Worm (Caenorhabditis elegans) whole organism, midembryonic: ENCODE data around the gene srsx-14.

Experiments
- T22C8.4 ChIP-seq: fragments of 200-800 bp; sonication (Bioruptor generic); IDR thresholded peaks from 2 replicates; pipeline ENCODE4 v1.3.6; 2022; ENCODE audit warnings: missing genetic modification characterization, missing compliant biosample characterization
- cog-1 ChIP-seq: sonication (generic microtip); optimal IDR thresholded peaks from 2 replicates; lab custom pipeline; 2016; ENCODE audit warnings: missing genetic modification characterization, missing compliant biosample characterization
- flt-1 ChIP-seq: fragments of 200-800 bp; sonication (Bioruptor generic); IDR thresholded peaks from 2 replicates; pipeline ENCODE4 v1.3.6; 2022; ENCODE audit warnings: missing genetic modification characterization, missing compliant biosample characterization
- klf-2 ChIP-seq: fragments of 200-800 bp; sonication (Bioruptor generic); conservative IDR thresholded peaks from 2 replicates; pipeline ENCODE4 v1.3.6; 2022; ENCODE audit warnings: missing genetic modification reagents, missing genetic modification characterization, missing compliant biosample characterization
- med-1 ChIP-seq: sonication (generic microtip); optimal IDR thresholded peaks from 2 replicates; lab custom pipeline; 2017; ENCODE audit warnings: missing genetic modification characterization, mild to moderate bottlenecking, missing compliant biosample characterization, antibody characterized with exemption, missing genetic modification reagents; ENCODE audit not compliant: insufficient read depth
- ref-1 ChIP-seq: fragments of 200-800 bp; sonication (Bioruptor generic); conservative IDR thresholded peaks from 2 replicates; pipeline ENCODE4 v1.3.6; 2022; ENCODE audit warnings: missing genetic modification reagents, missing genetic modification characterization, missing compliant biosample characterization
- tab-1 ChIP-seq: fragments of 200-800 bp; sonication (Bioruptor generic); IDR thresholded peaks from 2 replicates; pipeline ENCODE4 v1.3.6; 2022; ENCODE audit warnings: missing genetic modification characterization, missing compliant biosample characterization
- ztf-23 ChIP-seq: fragments of 200-800 bp; sonication (Bioruptor generic); IDR thresholded peaks from 2 replicates; pipeline ENCODE4 v1.3.6; 2022; ENCODE audit warnings: missing genetic modification reagents, missing genetic modification characterization, missing compliant biosample characterization
- ztf-29 ChIP-seq: fragments of 200-800 bp; sonication (Bioruptor generic); IDR thresholded peaks from 2 replicates; pipeline ENCODE4 v1.3.6; 2022; ENCODE audit warnings: missing genetic modification reagents, missing genetic modification characterization, missing compliant biosample characterization

srsx-14 gene

DNA sequence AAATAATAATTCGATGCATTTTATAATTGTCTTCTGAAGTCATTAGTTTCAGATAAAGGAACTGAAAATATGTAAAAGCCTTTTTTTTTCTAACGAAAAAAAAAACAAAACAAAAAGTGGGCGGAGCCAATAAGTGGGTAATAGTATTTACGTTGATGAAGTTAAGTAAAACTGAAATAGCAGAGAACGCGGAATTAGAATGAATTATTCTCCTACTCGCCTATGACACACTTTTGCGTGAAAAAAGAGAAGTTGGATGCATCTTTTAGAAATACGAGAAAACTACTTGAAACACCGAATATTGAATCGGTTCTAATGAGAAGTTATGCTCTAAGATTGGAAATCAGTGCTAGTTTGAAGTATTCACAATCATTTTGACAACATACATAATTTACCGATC is 7.3 kb downstream of the srsx-14 start, which contains the start of gene srsx-16:
srsx-16 (minus strand) TSS at position 101 of the 400 bp plus-strand sequence.
- TF ChIP-seq tab-1 (GFP tag; lab: Robert Waterston, UW) = no peak
- TF ChIP-seq cog-1 (tag; lab: Kevin White, UChicago) = no peak

DNA sequence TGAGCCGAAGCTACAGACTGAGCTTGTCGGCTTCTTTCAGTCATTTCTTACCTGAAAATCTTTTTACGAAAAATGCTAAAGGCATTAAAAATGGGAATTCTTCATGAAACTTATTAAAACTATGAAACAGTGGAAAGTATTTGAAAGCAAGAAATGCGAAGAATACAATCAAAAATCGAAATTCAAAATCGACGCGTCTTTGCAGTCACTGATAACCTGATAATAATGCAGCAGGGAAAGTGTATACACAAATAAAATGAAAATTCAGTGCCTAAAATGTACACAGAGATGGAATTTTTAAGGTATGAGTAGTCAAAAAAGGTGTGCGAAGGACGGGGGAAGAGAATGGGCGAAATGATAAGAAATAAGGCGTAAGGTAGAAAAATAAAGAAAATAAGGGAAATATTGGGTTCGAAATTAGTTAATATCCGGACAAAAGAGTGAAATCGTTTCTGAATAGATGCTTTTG is 12.4 kb downstream of the srsx-14 start, which contains the start of gene C39H7.4:
C39H7.4 (minus strand) TSS at position 51 of the 469 bp plus-strand sequence.
- TF ChIP-seq tab-1 (GFP tag; lab: Robert Waterston, UW) (no peak), ztf-29 (GFP tag; lab: Robert Waterston, UW) (no peak), cog-1 (tag; lab: Kevin White, UChicago) (no peak), ref-1 (GFP tag; lab: Robert Waterston, UW) (no peak), T22C8.4 (no peak), klf-2 (GFP tag; lab: Robert Waterston, UW) (no peak), med-1 (GFP tag; lab: Kevin White, UChicago) (no peak)

DNA sequence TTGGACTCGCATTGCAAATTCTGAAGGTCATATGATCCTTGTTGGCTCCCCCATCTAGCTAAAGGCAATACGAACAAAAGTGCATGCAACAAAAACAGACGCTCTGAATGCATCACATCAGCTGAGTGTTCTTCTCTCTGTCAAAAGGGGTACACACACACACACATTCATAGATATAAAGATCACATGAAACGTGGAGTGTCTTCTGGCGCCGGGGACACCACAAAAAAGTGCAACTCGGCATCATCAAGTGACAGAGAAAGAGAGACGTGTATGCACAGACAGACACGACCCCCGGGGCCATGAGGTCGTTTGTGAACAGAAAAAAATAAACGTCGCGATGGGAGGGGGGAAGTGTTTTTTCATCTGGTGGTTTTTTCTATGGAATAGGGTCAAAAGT is 19.6 kb downstream of the srsx-14 start:
- TF ChIP-seq tab-1 (GFP tag; lab: Robert Waterston, UW) (no peak), ref-1 (GFP tag; lab: Robert Waterston, UW) (no peak), ztf-29 (GFP tag; lab: Robert Waterston, UW) (no peak), flt-1 (GFP tag; lab: Robert Waterston, UW) (no peak), ztf-23 (GFP tag; lab: Robert Waterston, UW) (no peak), med-1 (GFP tag; lab: Kevin White, UChicago) (no peak), cog-1 (tag; lab: Kevin White, UChicago) (no peak), T22C8.4 (no peak), klf-2 (GFP tag; lab: Robert Waterston, UW) (no peak)

DNA sequence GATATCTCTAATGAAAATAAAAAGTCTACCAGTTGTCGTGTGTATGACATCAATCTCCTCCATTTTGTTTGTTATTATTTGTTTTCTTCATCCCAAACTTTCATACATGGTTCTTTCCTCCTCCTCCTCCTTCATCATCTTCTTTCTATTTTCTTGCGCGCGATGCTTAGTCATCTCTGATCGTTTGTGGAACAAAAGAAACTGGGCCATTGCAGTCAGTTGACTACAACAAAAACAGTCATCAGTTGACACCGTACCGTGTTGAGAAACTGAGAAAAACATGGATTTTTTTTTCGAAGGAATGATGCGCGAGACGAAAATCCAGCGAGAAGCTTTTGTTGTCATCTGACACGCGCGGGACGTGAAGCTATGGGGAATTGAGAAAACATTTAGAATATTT is 21.7 kb downstream of the srsx-14 start:
- TF ChIP-seq T22C8.4 (no peak), ref-1 (GFP tag; lab: Robert Waterston, UW) (no peak), tab-1 (GFP tag; lab: Robert Waterston, UW) (no peak), cog-1 (tag; lab: Kevin White, UChicago) (no peak), med-1 (GFP tag; lab: Kevin White, UChicago) (no peak), klf-2 (GFP tag; lab: Robert Waterston, UW) (no peak), ztf-29 (GFP tag; lab: Robert Waterston, UW) (no peak), flt-1 (GFP tag; lab: Robert Waterston, UW) (no peak), ztf-23 (GFP tag; lab: Robert Waterston, UW) (no peak)

DNA sequence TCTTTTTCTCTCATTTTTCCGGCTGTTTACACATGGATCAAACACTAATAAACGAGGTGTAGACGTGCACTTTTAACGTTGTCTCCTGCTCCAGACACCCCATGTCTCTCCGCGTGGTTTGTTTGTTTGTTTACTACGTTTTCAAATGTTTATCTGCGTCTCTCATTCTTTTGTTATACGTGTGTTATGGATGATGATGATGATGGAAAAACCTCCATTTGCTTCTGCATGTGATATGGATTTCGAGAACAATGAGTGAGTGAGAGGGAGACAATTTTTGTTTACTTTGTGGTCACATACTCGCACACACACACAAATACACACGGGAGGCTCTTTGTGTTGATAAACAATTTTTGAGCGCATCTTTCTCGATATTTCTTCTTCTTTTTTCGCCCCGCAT is 22.5 kb downstream of the srsx-14 start:
- TF ChIP-seq klf-2 (GFP tag; lab: Robert Waterston, UW) (no peak), tab-1 (GFP tag; lab: Robert Waterston, UW) (no peak), cog-1 (tag; lab: Kevin White, UChicago) (peak; percentile 47), ztf-23 (GFP tag; lab: Robert Waterston, UW) (no peak)

DNA sequence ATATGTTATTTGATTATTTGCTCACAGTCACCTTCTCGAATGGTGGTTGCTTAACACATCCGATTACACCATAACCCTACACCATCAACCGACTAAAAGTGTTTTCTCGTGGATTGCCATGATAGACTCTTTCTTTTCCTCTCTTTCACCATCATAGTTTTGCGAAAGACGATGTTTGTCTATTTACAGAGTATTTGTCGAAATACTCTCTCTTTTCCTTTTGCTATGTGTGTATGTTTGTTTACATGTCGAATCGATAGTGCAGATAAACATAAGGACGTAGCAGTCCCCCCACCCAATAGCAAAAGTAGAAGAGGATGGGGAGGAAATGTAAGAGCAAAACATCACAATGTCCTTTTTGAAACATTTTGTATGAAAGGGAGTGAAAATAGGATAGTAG is 23.6 kb downstream of the srsx-14 start:
- TF ChIP-seq med-1 (GFP tag; lab: Kevin White, UChicago) (no peak), ztf-23 (GFP tag; lab: Robert Waterston, UW) (no peak), klf-2 (GFP tag; lab: Robert Waterston, UW) (no peak), ref-1 (GFP tag; lab: Robert Waterston, UW) (no peak), flt-1 (GFP tag; lab: Robert Waterston, UW) (no peak), cog-1 (tag; lab: Kevin White, UChicago) (no peak)

DNA sequence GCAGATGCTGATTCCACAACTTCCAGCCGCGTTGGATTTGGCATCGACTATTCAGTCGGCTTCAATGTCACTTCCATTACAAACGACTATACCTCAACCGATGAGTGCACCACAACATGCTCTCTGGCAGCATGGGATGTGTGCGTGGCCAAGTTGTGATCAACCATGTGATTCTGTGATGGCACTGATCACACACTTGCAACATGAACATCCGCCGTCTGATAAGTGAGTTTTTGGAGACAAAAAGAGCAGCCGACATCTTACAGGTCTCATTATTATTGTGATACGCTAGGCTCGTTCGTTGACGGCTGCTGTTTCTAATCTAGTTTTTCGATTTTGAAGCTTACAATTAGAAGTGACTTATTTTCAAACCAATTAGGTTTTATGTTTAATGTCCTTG is 24.5 kb downstream of the srsx-14 start:
- no peak for TF ChIP-seq ztf-29 (GFP tag; lab: Robert Waterston, UW)
- TF ChIP-seq tab-1 (GFP tag; lab: Robert Waterston, UW) = no peak
- no peak for TF ChIP-seq flt-1 (GFP tag; lab: Robert Waterston, UW)
- TF ChIP-seq med-1 (GFP tag; lab: Kevin White, UChicago) = no peak
- TF ChIP-seq ztf-23 (GFP tag; lab: Robert Waterston, UW) = no peak
- TF ChIP-seq cog-1 (tag; lab: Kevin White, UChicago) = no peak
- no peak for TF ChIP-seq ref-1 (GFP tag; lab: Robert Waterston, UW)
- TF ChIP-seq T22C8.4 = no peak

DNA sequence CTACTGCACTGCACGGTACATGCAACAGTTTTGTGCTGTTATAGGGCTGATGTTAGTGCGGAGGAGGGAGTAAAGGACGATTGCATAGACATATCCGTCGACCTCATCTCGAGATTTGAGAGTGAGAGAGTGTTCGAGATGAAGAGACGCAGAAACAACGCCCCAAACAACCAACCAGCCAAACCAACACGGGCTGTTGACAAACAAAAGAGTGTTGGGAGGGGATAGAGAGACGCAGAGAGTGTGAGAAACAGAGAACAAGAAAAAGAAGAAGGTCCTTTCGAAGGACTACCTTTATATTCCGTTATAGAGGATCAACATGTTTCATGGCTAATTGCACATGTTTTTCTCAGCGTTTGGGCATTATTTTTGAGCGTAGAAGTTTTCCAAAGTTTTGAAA is 26.6 kb downstream of the srsx-14 start:
- no peak for TF ChIP-seq ztf-29 (GFP tag; lab: Robert Waterston, UW)
- TF ChIP-seq ztf-23 (GFP tag; lab: Robert Waterston, UW) = peak; percentile 54; the same call in 1 of the 2 replicates
- TF ChIP-seq T22C8.4 = no peak
- TF ChIP-seq cog-1 (tag; lab: Kevin White, UChicago) = peak; percentile 87
- peak; percentile 60; the same call in 1 of the 2 replicates for TF ChIP-seq flt-1 (GFP tag; lab: Robert Waterston, UW)

DNA sequence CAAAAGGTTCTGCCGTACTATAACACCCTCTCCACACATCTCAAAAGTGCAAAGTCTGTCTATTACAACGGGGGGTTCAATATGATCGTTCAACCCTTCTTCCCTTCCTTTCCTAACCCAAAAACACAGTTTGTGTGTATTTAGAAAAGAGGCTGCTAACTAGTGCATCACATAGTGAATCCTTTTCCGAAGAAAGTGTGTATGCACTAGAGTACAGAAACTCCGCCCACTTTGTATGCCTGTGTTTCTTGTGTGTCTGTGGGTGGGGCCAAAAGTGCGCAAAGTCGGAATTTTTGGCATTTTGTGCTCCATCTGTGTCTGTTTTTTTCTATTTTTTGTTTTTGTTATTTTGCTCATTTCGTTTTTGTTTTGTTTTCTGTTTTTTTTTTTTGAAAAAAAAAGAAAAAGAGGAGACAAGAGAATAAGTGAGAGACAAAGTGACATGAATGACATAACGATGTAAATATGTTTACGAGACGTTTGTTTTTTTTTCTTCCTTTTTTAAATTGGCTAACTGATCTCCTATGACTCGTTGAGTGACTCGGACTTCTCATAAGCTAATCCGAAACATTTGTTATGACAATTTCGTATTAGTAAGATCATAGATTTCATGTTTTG is 28.3 kb downstream of the srsx-14 start:
- no peak for TF ChIP-seq T22C8.4
- no peak for TF ChIP-seq klf-2 (GFP tag; lab: Robert Waterston, UW)
- TF ChIP-seq cog-1 (tag; lab: Kevin White, UChicago) = no peak
- no peak for TF ChIP-seq tab-1 (GFP tag; lab: Robert Waterston, UW)
- TF ChIP-seq ztf-23 (GFP tag; lab: Robert Waterston, UW) = no peak
- TF ChIP-seq med-1 (GFP tag; lab: Kevin White, UChicago) = no peak
- no peak for TF ChIP-seq ztf-29 (GFP tag; lab: Robert Waterston, UW)
- no peak for TF ChIP-seq ref-1 (GFP tag; lab: Robert Waterston, UW)
- TF ChIP-seq flt-1 (GFP tag; lab: Robert Waterston, UW) = no peak
